Worm (Caenorhabditis elegans) whole organism, midembryonic: ENCODE data around the gene Y43F8B.9.

Experiments used
- T22C8.4 ChIP-seq: fragments of 200-800 bp; sonication (Bioruptor generic); IDR thresholded peaks from 2 replicates; pipeline ENCODE4 v1.3.6; 2022; ENCODE audit warnings: missing genetic modification characterization, missing compliant biosample characterization
- cog-1 ChIP-seq: sonication (generic microtip); optimal IDR thresholded peaks from 2 replicates; lab custom pipeline; 2016; ENCODE audit warnings: missing genetic modification characterization, missing compliant biosample characterization
- flt-1 ChIP-seq: fragments of 200-800 bp; sonication (Bioruptor generic); IDR thresholded peaks from 2 replicates; pipeline ENCODE4 v1.3.6; 2022; ENCODE audit warnings: missing genetic modification characterization, missing compliant biosample characterization
- klf-2 ChIP-seq: fragments of 200-800 bp; sonication (Bioruptor generic); conservative IDR thresholded peaks from 2 replicates; pipeline ENCODE4 v1.3.6; 2022; ENCODE audit warnings: missing genetic modification reagents, missing genetic modification characterization, missing compliant biosample characterization
- med-1 ChIP-seq: sonication (generic microtip); optimal IDR thresholded peaks from 2 replicates; lab custom pipeline; 2017; ENCODE audit warnings: missing genetic modification characterization, mild to moderate bottlenecking, missing compliant biosample characterization, antibody characterized with exemption, missing genetic modification reagents; ENCODE audit not compliant: insufficient read depth
- tab-1 ChIP-seq: fragments of 200-800 bp; sonication (Bioruptor generic); IDR thresholded peaks from 2 replicates; pipeline ENCODE4 v1.3.6; 2022; ENCODE audit warnings: missing genetic modification characterization, missing compliant biosample characterization
- ztf-23 ChIP-seq: fragments of 200-800 bp; sonication (Bioruptor generic); IDR thresholded peaks from 2 replicates; pipeline ENCODE4 v1.3.6; 2022; ENCODE audit warnings: missing genetic modification reagents, missing genetic modification characterization, missing compliant biosample characterization
- ztf-29 ChIP-seq: fragments of 200-800 bp; sonication (Bioruptor generic); IDR thresholded peaks from 2 replicates; pipeline ENCODE4 v1.3.6; 2022; ENCODE audit warnings: missing genetic modification reagents, missing genetic modification characterization, missing compliant biosample characterization

ce11 chrV:19491302-19491701 lies 13.3 kb downstream of the Y43F8B.9 start, which contains the start of gene Y43F8B.29:
- TF ChIP-seq cog-1 (tag; lab: Kevin White, UChicago) (no peak), klf-2 (GFP tag; lab: Robert Waterston, UW) (no peak), T22C8.4 (GFP tag; lab: Robert Waterston, UW) (no peak), tab-1 (GFP tag; lab: Robert Waterston, UW) (no peak), flt-1 (GFP tag; lab: Robert Waterston, UW) (no peak), med-1 (GFP tag; lab: Kevin White, UChicago) (no peak), ztf-23 (GFP tag; lab: Robert Waterston, UW) (no peak), ztf-29 (GFP tag; lab: Robert Waterston, UW) (no peak)
